Worm (Caenorhabditis elegans): ENCODE measurements around the gene Y116A8C.33.

DNA sequence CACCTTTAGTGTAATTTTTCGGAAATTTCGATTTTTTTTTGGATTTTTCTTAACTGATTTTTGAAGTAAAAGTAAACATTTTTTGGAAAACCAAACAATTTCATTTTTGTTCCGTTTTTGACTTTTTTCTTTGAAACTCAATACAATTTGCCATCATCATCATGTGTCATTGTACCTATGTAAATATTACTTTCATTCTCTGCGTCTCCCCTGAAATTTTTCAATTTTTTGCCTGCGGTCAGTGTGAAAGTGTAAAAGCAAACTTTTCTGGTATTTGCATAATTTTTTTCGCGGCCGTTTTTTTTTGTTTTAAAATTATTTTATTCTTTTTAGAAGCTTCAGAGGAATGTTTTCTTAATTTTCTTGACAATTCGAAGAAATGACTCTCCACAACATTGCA, 18.2 kb upstream of the Y116A8C.33 start, which contains the start of gene Y116A8C.29:
- TF ChIP-seq blmp-1 (tag; optimal IDR thresholded peaks at IDR 0.05; ENCODE audit: insufficient read depth) (no peak), egl-27 (tag; optimal IDR thresholded peaks at IDR 0.05) (no peak), fos-1 (tag; optimal IDR thresholded peaks at IDR 0.05) (peak; percentile 14), snpc-4 (tag; optimal IDR thresholded peaks at IDR 0.05) (no peak), lin-39 (tag; optimal IDR thresholded peaks at IDR 0.05) (no peak), zag-1 (tag; optimal IDR thresholded peaks at IDR 0.05) (no peak), elt-1 (tag; optimal IDR thresholded peaks at IDR 0.05) (no peak), ztf-11 (tag; optimal IDR thresholded peaks at IDR 0.05) (no peak), ztf-4 (tag; optimal IDR thresholded peaks at IDR 0.05) (no peak)

Measured in whole organism, L2 larva.